Fruit fly (Drosophila melanogaster) whole organism, embryonic: ENCODE measurements around the gene Tep4.
A peak's percentile ranks its signal among the peaks of the same experiment; 100 is the strongest.

Experiments used
- Asciz ChIP-seq: fragments of 200-800 bp; sonication (Bioruptor generic); optimal IDR thresholded peaks from 2 replicates; lab custom pipeline; 2017; ENCODE audit warnings: missing biosample characterization, mild to moderate bottlenecking, missing genetic modification characterization, missing genetic modification reagents
- Awh ChIP-seq: fragments of 200-800 bp; sonication (Bioruptor generic); IDR thresholded peaks from 2 replicates; pipeline ENCODE4, ENCODE4 v1.3.6; 2022; ENCODE audit warnings: missing biosample characterization, missing genetic modification characterization
- CG11093 ChIP-seq: fragments of 200-800 bp; sonication (Bioruptor generic); IDR thresholded peaks from 3 replicates; pipeline ENCODE4 v1.3.6; 2022; ENCODE audit warnings: missing biosample characterization, missing genetic modification characterization
- CG11398 ChIP-seq: fragments of 200-800 bp; sonication (Bioruptor generic); optimal IDR thresholded peaks from 2 replicates; lab custom pipeline; 2016; ENCODE audit warnings: missing biosample characterization, missing genetic modification characterization
- CG12155 ChIP-seq: fragments of 200-800 bp; sonication (Bioruptor generic); optimal IDR thresholded peaks from 3 replicates; lab custom pipeline; 2016; ENCODE audit warnings: missing biosample characterization, missing genetic modification characterization
- CG12391 ChIP-seq: fragments of 200-800 bp; sonication (Bioruptor generic); optimal IDR thresholded peaks from 3 replicates; lab custom pipeline; 2018; ENCODE audit warnings: missing biosample characterization, mild to moderate bottlenecking, missing genetic modification characterization, moderate library complexity
- CG13624 ChIP-seq: fragments of 200-800 bp; sonication (Bioruptor generic); optimal IDR thresholded peaks from 2 replicates; lab custom pipeline; 2016; ENCODE audit warnings: missing biosample characterization, missing genetic modification characterization
- CG14965 ChIP-seq: fragments of 200-800 bp; sonication (Bioruptor generic); optimal IDR thresholded peaks from 2 replicates; lab custom pipeline; 2016; ENCODE audit warnings: missing biosample characterization, missing genetic modification characterization, borderline replicate concordance
- CG15011 ChIP-seq: fragments of 200-800 bp; sonication (Bioruptor generic); optimal IDR thresholded peaks from 3 replicates; lab custom pipeline; 2018; ENCODE audit warnings: missing biosample characterization, mild to moderate bottlenecking, missing genetic modification characterization
- CG15073 ChIP-seq: fragments of 200-800 bp; sonication (Bioruptor generic); optimal IDR thresholded peaks from 2 replicates; lab custom pipeline; 2016; ENCODE audit warnings: missing biosample characterization, missing genetic modification characterization
- CG16815 ChIP-seq: fragments of 200-800 bp; sonication (Bioruptor generic); optimal IDR thresholded peaks from 3 replicates; lab custom pipeline; 2017; ENCODE audit warnings: missing biosample characterization, mild to moderate bottlenecking, missing genetic modification characterization
- CG1792 ChIP-seq: fragments of 200-800 bp; sonication (Bioruptor generic); optimal IDR thresholded peaks from 2 replicates; lab custom pipeline; 2016; ENCODE audit warnings: missing biosample characterization, missing genetic modification characterization
- CG1832 ChIP-seq: fragments of 200-800 bp; sonication (Bioruptor generic); optimal IDR thresholded peaks from 2 replicates; lab custom pipeline; 2017; ENCODE audit warnings: missing biosample characterization, mild to moderate bottlenecking, missing genetic modification characterization, inconsistent platforms
- CG18476 ChIP-seq: fragments of 200-800 bp; sonication (Bioruptor generic); optimal IDR thresholded peaks from 2 replicates; lab custom pipeline; 2016; ENCODE audit warnings: missing biosample characterization, mild to moderate bottlenecking, missing genetic modification characterization
- CG31365 ChIP-seq: fragments of 200-800 bp; sonication (Bioruptor generic); optimal IDR thresholded peaks from 2 replicates; lab custom pipeline; 2018; ENCODE audit warnings: missing biosample characterization, mild to moderate bottlenecking, missing genetic modification characterization
- CG32532 ChIP-seq: fragments of 200-800 bp; sonication (Bioruptor generic); IDR thresholded peaks from 2 replicates; pipeline ENCODE4 v1.3.6; 2022; ENCODE audit warnings: missing biosample characterization, missing genetic modification characterization
- CG33213 ChIP-seq: fragments of 200-800 bp; sonication (Bioruptor generic); optimal IDR thresholded peaks from 3 replicates; lab custom pipeline; 2016; ENCODE audit warnings: missing biosample characterization, missing genetic modification characterization
- CG4424 ChIP-seq: fragments of 200-800 bp; sonication (Bioruptor generic); optimal IDR thresholded peaks from 3 replicates; lab custom pipeline; 2016; ENCODE audit warnings: missing biosample characterization, missing genetic modification characterization
- CG6654 ChIP-seq: fragments of 200-800 bp; sonication (Bioruptor generic); optimal IDR thresholded peaks from 2 replicates; lab custom pipeline; 2017; ENCODE audit warnings: missing biosample characterization, mild to moderate bottlenecking, missing genetic modification characterization
- CG7556 ChIP-seq: fragments of 200-800 bp; sonication (Bioruptor generic); optimal IDR thresholded peaks from 2 replicates; lab custom pipeline; 2017; ENCODE audit warnings: missing biosample characterization, mild to moderate bottlenecking, missing genetic modification characterization
- CG8089 ChIP-seq: fragments of 200-800 bp; sonication (Bioruptor generic); optimal IDR thresholded peaks from 3 replicates; lab custom pipeline; 2016; ENCODE audit warnings: missing biosample characterization, missing genetic modification characterization
- CG8944 ChIP-seq: fragments of 200-800 bp; sonication (Bioruptor generic); optimal IDR thresholded peaks from 3 replicates; lab custom pipeline; 2016; ENCODE audit warnings: missing biosample characterization, missing genetic modification characterization
- CG9727 ChIP-seq: fragments of 200-800 bp; sonication (Bioruptor generic); optimal IDR thresholded peaks from 3 replicates; lab custom pipeline; 2017; ENCODE audit warnings: missing biosample characterization, mild to moderate bottlenecking, missing genetic modification characterization
- Dbx ChIP-seq: fragments of 200-800 bp; sonication (Bioruptor generic); IDR thresholded peaks from 3 replicates; pipeline ENCODE4 v1.3.6; 2022; ENCODE audit warnings: missing biosample characterization, missing genetic modification characterization
- Drgx ChIP-seq: fragments of 200-800 bp; sonication (Bioruptor generic); IDR thresholded peaks from 2 replicates; pipeline ENCODE4 v1.3.6; 2022; ENCODE audit warnings: missing biosample characterization, missing genetic modification characterization
- ERR ChIP-seq: fragments of 200-800 bp; sonication (Bioruptor generic); optimal IDR thresholded peaks from 2 replicates; lab custom pipeline; 2016; ENCODE audit warnings: missing biosample characterization, missing genetic modification characterization
- GATAe ChIP-seq: fragments of 200-800 bp; sonication (Bioruptor generic); conservative IDR thresholded peaks from 2 replicates; pipeline ENCODE4 v1.3.6; 2022; ENCODE audit warnings: missing biosample characterization, missing genetic modification characterization
- Meics ChIP-seq: fragments of 200-800 bp; sonication (Bioruptor generic); optimal IDR thresholded peaks from 2 replicates; lab custom pipeline; 2017; ENCODE audit warnings: missing biosample characterization, mild to moderate bottlenecking, missing genetic modification characterization
- Mes4 ChIP-seq: fragments of 200-800 bp; sonication (Bioruptor generic); optimal IDR thresholded peaks from 2 replicates; lab custom pipeline; 2016; ENCODE audit warnings: missing biosample characterization, missing genetic modification characterization
- Myb ChIP-seq: fragments of 200-800 bp; sonication (Bioruptor generic); optimal IDR thresholded peaks from 2 replicates; lab custom pipeline; 2016; ENCODE audit warnings: missing biosample characterization, missing genetic modification characterization
- Six4 ChIP-seq: fragments of 200-800 bp; sonication (Bioruptor generic); optimal IDR thresholded peaks from 2 replicates; lab custom pipeline; 2016; ENCODE audit warnings: missing biosample characterization, missing genetic modification characterization
- Sox100B ChIP-seq: fragments of 200-800 bp; sonication (Bioruptor generic); optimal IDR thresholded peaks from 3 replicates; lab custom pipeline; 2018; ENCODE audit warnings: missing biosample characterization, mild to moderate bottlenecking, missing genetic modification characterization
- Sox102F ChIP-seq: fragments of 200-800 bp; sonication (Bioruptor generic); optimal IDR thresholded peaks from 2 replicates; lab custom pipeline; 2018; ENCODE audit warnings: missing biosample characterization, mild to moderate bottlenecking, missing genetic modification characterization, moderate library complexity
- ato ChIP-seq: fragments of 200-800 bp; sonication (Bioruptor generic); IDR thresholded peaks from 2 replicates; pipeline ENCODE4 v1.3.6; 2022; ENCODE audit warnings: missing biosample characterization, missing genetic modification characterization; ENCODE audit not compliant: partially characterized antibody
- chif ChIP-seq, 2 experiments: fragments of 200-800 bp; sonication (Bioruptor generic); optimal IDR thresholded peaks; 3 replicates each; lab custom pipeline; 2016; ENCODE audit warnings: missing biosample characterization in 2 of 2, missing genetic modification characterization in 2 of 2
- danr ChIP-seq: fragments of 200-800 bp; sonication (Bioruptor generic); IDR thresholded peaks from 2 replicates; pipeline ENCODE4 v1.3.6; 2022; ENCODE audit warnings: missing biosample characterization, missing genetic modification characterization
- dati ChIP-seq: fragments of 200-800 bp; sonication (Bioruptor generic); IDR thresholded peaks from 2 replicates; pipeline ENCODE4 v1.3.6; 2022; ENCODE audit warnings: missing biosample characterization, missing genetic modification characterization
- dm ChIP-seq: fragments of 200-800 bp; sonication (Bioruptor generic); optimal IDR thresholded peaks from 3 replicates; lab custom pipeline; 2016; ENCODE audit warnings: missing biosample characterization, missing genetic modification characterization
- ewg ChIP-seq: fragments of 200-800 bp; sonication (Bioruptor generic); optimal IDR thresholded peaks from 3 replicates; lab custom pipeline; 2017; ENCODE audit warnings: mild to moderate bottlenecking, missing biosample characterization, missing genetic modification reagents, missing genetic modification characterization
- fd102C ChIP-seq: fragments of 200-800 bp; sonication (Bioruptor generic); optimal IDR thresholded peaks from 2 replicates; lab custom pipeline; 2018; ENCODE audit warnings: missing biosample characterization, mild to moderate bottlenecking, missing genetic modification characterization, moderate library complexity
- fd64A ChIP-seq: fragments of 200-800 bp; sonication (Bioruptor generic); optimal IDR thresholded peaks from 3 replicates; lab custom pipeline; 2018; ENCODE audit warnings: missing biosample characterization, mild to moderate bottlenecking, missing genetic modification characterization
- grn ChIP-seq: fragments of 200-800 bp; sonication (Bioruptor generic); optimal IDR thresholded peaks from 3 replicates; lab custom pipeline; 2017; ENCODE audit warnings: missing biosample characterization, missing genetic modification characterization
- hth ChIP-seq: fragments of >200 bp; optimal IDR thresholded peaks from 2 replicates; lab custom pipeline; 2017; ENCODE audit warnings: inconsistent platforms
- org-1 ChIP-seq: fragments of 200-800 bp; sonication (Bioruptor generic); optimal IDR thresholded peaks from 2 replicates; lab custom pipeline; 2017; ENCODE audit warnings: missing biosample characterization, missing genetic modification characterization
- sd ChIP-seq: fragments of 200-800 bp; sonication (Bioruptor generic); optimal IDR thresholded peaks from 3 replicates; lab custom pipeline; 2018; ENCODE audit warnings: missing biosample characterization, mild to moderate bottlenecking, missing genetic modification characterization, moderate library complexity
- sima ChIP-seq: fragments of 200-800 bp; sonication (Bioruptor generic); optimal IDR thresholded peaks from 2 replicates; lab custom pipeline; 2016; ENCODE audit warnings: missing biosample characterization, missing genetic modification characterization
- tgo ChIP-seq: fragments of 200-800 bp; sonication (Bioruptor generic); IDR thresholded peaks from 3 replicates; pipeline ENCODE4 v1.3.6; 2022; ENCODE audit warnings: missing biosample characterization, missing genetic modification characterization
- trh ChIP-seq: fragments of 200-800 bp; sonication (Bioruptor generic); optimal IDR thresholded peaks from 2 replicates; lab custom pipeline; 2016; ENCODE audit warnings: missing biosample characterization, missing genetic modification characterization
- unc-4 ChIP-seq: fragments of 200-800 bp; sonication (Bioruptor generic); IDR thresholded peaks from 2 replicates; pipeline ENCODE4 v1.3.6; 2022; ENCODE audit warnings: missing biosample characterization, missing genetic modification characterization; ENCODE audit not compliant: partially characterized antibody
- zf30C ChIP-seq: fragments of 200-800 bp; sonication (Bioruptor generic); optimal IDR thresholded peaks from 3 replicates; lab custom pipeline; 2018; ENCODE audit warnings: missing biosample characterization, mild to moderate bottlenecking, missing genetic modification characterization
- zfh2 ChIP-seq: fragments of 200-800 bp; sonication (Bioruptor generic); optimal IDR thresholded peaks from 2 replicates; lab custom pipeline; 2016; ENCODE audit warnings: missing biosample characterization, missing genetic modification characterization

Tep4 gene

dm6 chr2L:19583926-19584392, 35.7 kb downstream of the Tep4 start, which contains the start of the genes PCNA2 and CG10366 (continued):
- TF ChIP-seq zfh2 (GFP tag; lab: Kevin White, UChicago) (peak; percentile 79), CG11093 (GFP tag; lab: Robert Waterston, UW) (no peak), Mes4 (GFP tag; lab: Kevin White, UChicago) (peak; percentile 56), hth (lab: Kevin White, UChicago) (no peak), CG15011 (GFP tag; lab: Kevin White, UChicago) (no peak), unc-4 (GFP tag; lab: Robert Waterston, UW) (peak; percentile 41; the same call in 1 of the 2 replicates), ato (0 out of 2 replicates have a peak, but pooled peaks have one; percentile 23), CG7556 (GFP tag; lab: Kevin White, UChicago) (peak; percentile 51), Dbx (peak; percentile 57; the same call in 1 of the 3 replicates), GATAe (GFP tag; lab: Robert Waterston, UW) (no peak), CG16815 (GFP tag; lab: Kevin White, UChicago) (peak; percentile 5), Myb (GFP tag; lab: Kevin White, UChicago) (peak; percentile 79), fd64A (GFP tag; lab: Kevin White, UChicago) (peak; percentile 14), Asciz (GFP tag; lab: Kevin White, UChicago) (no peak), CG18476 (peak; percentile 54), CG12155 (GFP tag; lab: Kevin White, UChicago) (peak; percentile 61), CG33213 (peak; percentile 89), CG11398 (GFP tag; lab: Kevin White, UChicago) (peak; percentile 26), CG8944 (GFP tag; lab: Kevin White, UChicago) (peak; percentile 60), Sox100B (no peak), CG9727 (GFP tag; lab: Kevin White, UChicago) (peak; percentile 57), CG15073 (GFP tag; lab: Kevin White, UChicago) (no peak), ewg (GFP tag; lab: Kevin White, UChicago) (peak; percentile 47), Awh (no peak), CG6654 (GFP tag; lab: Kevin White, UChicago) (no peak), CG31365 (tag; lab: Kevin White, UChicago) (no peak), org-1 (no peak), dm (GFP tag; lab: Kevin White, UChicago) (peak; percentile 63), CG1792 (peak; percentile 54), CG12391 (tag; lab: Kevin White, UChicago) (peak; percentile 79), danr (no peak), CG1832 (no peak), Drgx (GFP tag; lab: Robert Waterston, UW) (no peak), sima (GFP tag; lab: Kevin White, UChicago) (no peak), chif (GFP tag; optimal IDR thresholded peaks at IDR 0.05; lab: Kevin White, UChicago) (peak; percentile 50 to 61), sd (tag; lab: Kevin White, UChicago) (peak; percentile 10), trh (peak; percentile 12), dati (GFP tag; lab: Robert Waterston, UW) (no peak), zf30C (GFP tag; lab: Kevin White, UChicago) (no peak)

dm6 chr2L:19586436-19587333, 38.4 kb downstream of the Tep4 start, which contains the start of gene Lar:
Lar (plus strand) TSS chr2L:19586623.
- TF ChIP-seq CG4424 (GFP tag; lab: Kevin White, UChicago) = peak; percentile 71
- TF ChIP-seq tgo (GFP tag; lab: Robert Waterston, UW) = no peak
- peak; percentile 2 for TF ChIP-seq Six4 (GFP tag; lab: Kevin White, UChicago)
- TF ChIP-seq Sox102F (GFP tag; lab: Kevin White, UChicago) = peak; percentile 58
- TF ChIP-seq fd102C (GFP tag; lab: Kevin White, UChicago) = no peak
- TF ChIP-seq CG32532 (GFP tag; lab: Robert Waterston, UW) = peak; percentile 78
- TF ChIP-seq ERR (GFP tag; lab: Kevin White, UChicago) = peak; percentile 32
- TF ChIP-seq grn (GFP tag; lab: Kevin White, UChicago) = no peak
- peak; percentile 67 for TF ChIP-seq CG13624 (GFP tag; lab: Kevin White, UChicago)
- TF ChIP-seq CG8089 (GFP tag; lab: Kevin White, UChicago) = peak; percentile 27
- TF ChIP-seq CG14965 (GFP tag; lab: Kevin White, UChicago) = no peak
- TF ChIP-seq Meics (GFP tag; lab: Kevin White, UChicago) = peak; percentile 58
